Worm (Caenorhabditis elegans): ENCODE data around the gene clec-264.

ce11 chrV:20851847-20852386 is 1.4 kb upstream of the clec-264 start, which contains the start of gene ndua-1:
- TF ChIP-seq nhr-28 (tag; optimal IDR thresholded peaks at IDR 0.05) = no peak
- TF ChIP-seq unc-62 (GFP tag; optimal IDR thresholded peaks at IDR 0.05) = no peak
- TF ChIP-seq egl-27 (tag; optimal IDR thresholded peaks at IDR 0.05) = no peak
- no peak for TF ChIP-seq mml-1 (tag; optimal IDR thresholded peaks at IDR 0.05)
- no peak for TF ChIP-seq daf-12 (tag; optimal IDR thresholded peaks at IDR 0.05)
- no peak for TF ChIP-seq jun-1 (tag; optimal IDR thresholded peaks at IDR 0.05)

Data from whole organism, L3 larva.